Worm (Caenorhabditis elegans) whole organism, late embryonic: Measurements from ENCODE around the gene C02E7.7.
"Not testable (repeated sequence)": the region's sequence is repeated elsewhere in the genome, so short reads cannot be mapped to it uniquely, and the experiment has no call there.

Experiments
- C08G9.2 ChIP-seq: sonication (generic microtip); optimal IDR thresholded peaks from 2 replicates; lab custom pipeline; 2016; ENCODE audit warnings: mild to moderate bottlenecking, missing genetic modification characterization, moderate library complexity, missing compliant biosample characterization
- C38D4.7 ChIP-seq: fragments of 200-800 bp; sonication (Bioruptor generic); optimal IDR thresholded peaks from 2 replicates; lab custom pipeline; 2018; ENCODE audit warnings: mild to moderate bottlenecking, missing genetic modification characterization, moderate library complexity, missing compliant biosample characterization
- F13H6.1 ChIP-seq: sonication (generic microtip); optimal IDR thresholded peaks from 2 replicates; lab custom pipeline; 2016; ENCODE audit warnings: missing genetic modification characterization, missing compliant biosample characterization
- K02D7.2 ChIP-seq: sonication (generic microtip); optimal IDR thresholded peaks from 2 replicates; lab custom pipeline; 2017; ENCODE audit warnings: mild to moderate bottlenecking, missing genetic modification characterization, missing compliant biosample characterization
- T23F11.4 ChIP-seq: fragments of 200-800 bp; sonication (Bioruptor generic); optimal IDR thresholded peaks from 2 replicates; lab custom pipeline; 2018; ENCODE audit warnings: mild to moderate bottlenecking, missing genetic modification characterization, missing compliant biosample characterization
- ahr-1 ChIP-seq: sonication (generic microtip); optimal IDR thresholded peaks from 2 replicates; lab custom pipeline; 2016; ENCODE audit warnings: missing genetic modification characterization, missing compliant biosample characterization
- ceh-14 ChIP-seq: sonication (generic microtip); optimal IDR thresholded peaks from 2 replicates; lab custom pipeline; 2016; ENCODE audit warnings: missing genotype, missing genetic modification characterization, missing compliant biosample characterization
- ceh-2 ChIP-seq: sonication (generic microtip); optimal IDR thresholded peaks from 2 replicates; lab custom pipeline; 2016; ENCODE audit warnings: missing genotype, missing genetic modification characterization, missing compliant biosample characterization
- ceh-22 ChIP-seq: sonication (generic microtip); optimal IDR thresholded peaks from 2 replicates; lab custom pipeline; 2017; ENCODE audit warnings: missing biosample characterization, missing genetic modification characterization
- ceh-30 ChIP-seq: fragments of 150-350 bp; optimal IDR thresholded peaks from 2 replicates; lab custom pipeline; 2014; ENCODE audit warnings: missing biosample characterization, missing genetic modification characterization
- ceh-31 ChIP-seq: sonication (generic microtip); optimal IDR thresholded peaks from 2 replicates; lab custom pipeline; 2016; ENCODE audit warnings: missing genetic modification characterization, missing compliant biosample characterization
- ceh-6 ChIP-seq: fragments of 200-800 bp; sonication (Bioruptor generic); optimal IDR thresholded peaks from 2 replicates; lab custom pipeline; 2018; ENCODE audit warnings: mild to moderate bottlenecking, missing genetic modification characterization, missing compliant biosample characterization
- che-1 ChIP-seq: sonication (generic microtip); optimal IDR thresholded peaks from 2 replicates; lab custom pipeline; 2016; ENCODE audit warnings: mild to moderate bottlenecking, missing genetic modification characterization, missing compliant biosample characterization
- dve-1 ChIP-seq: sonication (generic microtip); optimal IDR thresholded peaks from 2 replicates; lab custom pipeline; 2017; ENCODE audit warnings: antibody characterized with exemption, mild to moderate bottlenecking, missing genetic modification characterization, missing compliant biosample characterization
- elt-2 ChIP-seq: sonication (generic microtip); optimal IDR thresholded peaks from 2 replicates; lab custom pipeline; 2016; ENCODE audit warnings: missing genetic modification reagents, missing genetic modification characterization, missing compliant biosample characterization
- fkh-10 ChIP-seq: fragments of 150-350 bp; optimal IDR thresholded peaks from 2 replicates; lab custom pipeline; 2014; ENCODE audit warnings: missing biosample characterization, missing genetic modification reagents, missing genetic modification characterization
- fkh-6 ChIP-seq: sonication (generic microtip); optimal IDR thresholded peaks from 2 replicates; lab custom pipeline; 2016; ENCODE audit warnings: missing genetic modification characterization, missing compliant biosample characterization
- hlh-6 ChIP-seq: sonication (generic microtip); optimal IDR thresholded peaks from 2 replicates; lab custom pipeline; 2016; ENCODE audit warnings: missing genotype, missing genetic modification characterization, missing compliant biosample characterization
- hlh-8 ChIP-seq: sonication (generic microtip); optimal IDR thresholded peaks from 2 replicates; lab custom pipeline; 2016; ENCODE audit warnings: missing genotype, missing genetic modification characterization, missing compliant biosample characterization
- lim-6 ChIP-seq: sonication (generic microtip); optimal IDR thresholded peaks from 2 replicates; lab custom pipeline; 2016; ENCODE audit warnings: missing genetic modification characterization, missing compliant biosample characterization
- nfya-1 ChIP-seq: sonication (generic microtip); optimal IDR thresholded peaks from 2 replicates; lab custom pipeline; 2017; ENCODE audit warnings: missing genetic modification characterization, mild to moderate bottlenecking, missing compliant biosample characterization, antibody characterized with exemption, moderate library complexity
- nhr-11 ChIP-seq: fragments of 150-350 bp; optimal IDR thresholded peaks from 2 replicates; lab custom pipeline; 2014; ENCODE audit warnings: missing biosample characterization, missing genetic modification characterization
- npax-4 ChIP-seq: sonication (generic microtip); optimal IDR thresholded peaks from 2 replicates; lab custom pipeline; 2016; ENCODE audit warnings: missing genetic modification characterization, missing compliant biosample characterization
- odd-2 ChIP-seq: sonication (generic microtip); optimal IDR thresholded peaks from 2 replicates; lab custom pipeline; 2017; ENCODE audit warnings: antibody characterized with exemption, mild to moderate bottlenecking, missing genetic modification characterization, missing compliant biosample characterization
- pha-4 ChIP-seq: fragments of 150-350 bp; optimal IDR thresholded peaks from 2 replicates; lab custom pipeline; 2018; ENCODE audit warnings: missing biosample characterization, missing genetic modification reagents, missing genetic modification characterization
- rnt-1 ChIP-seq: sonication (generic microtip); optimal IDR thresholded peaks from 2 replicates; lab custom pipeline; 2016; ENCODE audit warnings: missing genetic modification characterization, missing compliant biosample characterization
- sdc-2 ChIP-seq: sonication (generic microtip); optimal IDR thresholded peaks from 2 replicates; lab custom pipeline; 2016; ENCODE audit warnings: missing genotype, missing genetic modification characterization, missing compliant biosample characterization
- sox-4 ChIP-seq: sonication (generic microtip); optimal IDR thresholded peaks from 2 replicates; lab custom pipeline; 2017; ENCODE audit warnings: mild to moderate bottlenecking, missing genetic modification characterization, inconsistent platforms, missing compliant biosample characterization
- syd-9 ChIP-seq: sonication (generic microtip); optimal IDR thresholded peaks from 2 replicates; lab custom pipeline; 2016; ENCODE audit warnings: mild to moderate bottlenecking, missing genetic modification characterization, moderate library complexity, missing compliant biosample characterization
- tbx-7 ChIP-seq: sonication (generic microtip); optimal IDR thresholded peaks from 2 replicates; lab custom pipeline; 2016; ENCODE audit warnings: missing genotype, missing genetic modification characterization, missing compliant biosample characterization
- ztf-16 ChIP-seq: sonication (generic microtip); optimal IDR thresholded peaks from 2 replicates; lab custom pipeline; 2017; ENCODE audit warnings: missing genetic modification characterization, missing compliant biosample characterization

The C02E7.7 gene

ce11 chrV:4905953-4906352 lies 12.4 kb downstream of the C02E7.7 start, which contains the start of gene ugt-14:
ugt-14 (plus strand) TSS chrV:4906253.
- TF ChIP-seq ceh-31 (tag; lab: Kevin White, UChicago) (no peak), syd-9 (tag; lab: Kevin White, UChicago) (no peak), pha-4 (tag; lab: Kevin White, UChicago) (no peak), lim-6 (no peak), C38D4.7 (GFP tag; lab: Kevin White, UChicago) (no peak), F13H6.1 (tag; lab: Kevin White, UChicago) (no peak), ceh-14 (no peak), ahr-1 (no peak), tbx-7 (tag; lab: Kevin White, UChicago) (no peak), npax-4 (tag; lab: Kevin White, UChicago) (no peak), nfya-1 (no peak), dve-1 (tag; lab: Kevin White, UChicago) (no peak), K02D7.2 (tag; lab: Kevin White, UChicago) (no peak), hlh-8 (tag; lab: Kevin White, UChicago) (no peak), hlh-6 (no peak)

- TF ChIP-seq C38D4.7 (GFP tag; lab: Kevin White, UChicago), result no peak
- TF ChIP-seq tbx-7 (tag; lab: Kevin White, UChicago), result no peak
- no peak for TF ChIP-seq nhr-11 (tag; lab: Kevin White, UChicago)
- TF ChIP-seq elt-2 (tag; lab: Kevin White, UChicago), result no peak
- TF ChIP-seq rnt-1 (tag; lab: Kevin White, UChicago), result no peak
- no peak for TF ChIP-seq C08G9.2 (tag; lab: Kevin White, UChicago)
- TF ChIP-seq ceh-6 (GFP tag; lab: Kevin White, UChicago), result no peak
- TF ChIP-seq sox-4, result no peak
- no peak for TF ChIP-seq ztf-16 (tag; lab: Kevin White, UChicago)
- no peak for TF ChIP-seq fkh-6 (tag; lab: Kevin White, UChicago)
Measured at ce11 chrV:4903696-4904095, 14.7 kb downstream of the C02E7.7 start, which contains the start of gene ugt-8. ugt-8 (plus strand) TSS chrV:4903930.

- TF ChIP-seq sdc-2, result no peak
Measured at ce11 chrV:4901074-4901473, 17.3 kb downstream of the C02E7.7 start, which contains the start of gene ugt-67. ugt-67 (plus strand) TSS chrV:4901374.

ce11 chrV:4900020-4900419 lies 18.4 kb downstream of the C02E7.7 start, which contains the start of gene ugt-10:
ugt-10 (minus strand) TSS chrV:4900120.
- not testable (repeated sequence) for TF ChIP-seq che-1, dve-1, odd-2 (tag; lab: Kevin White, UChicago)
- TF ChIP-seq, all 69 proteins: peak for 0; not testable (repeated sequence) for 69

ce11 chrV:4895744-4896143 lies 22.6 kb downstream of the C02E7.7 start, which contains the start of gene ugt-9:
ugt-9 (plus strand) TSS chrV:4896048.
- TF ChIP-seq T23F11.4 (no peak), elt-2 (tag; lab: Kevin White, UChicago) (peak; percentile 62)
- TF ChIP-seq, all 69 proteins: peak for 1

- TF ChIP-seq fkh-10 (GFP tag; lab: Kevin White, UChicago) (no peak), ceh-22 (tag; lab: Kevin White, UChicago) (no peak), ceh-2 (tag; lab: Kevin White, UChicago) (no peak), ceh-30 (tag; lab: Kevin White, UChicago) (no peak), syd-9 (tag; lab: Kevin White, UChicago) (no peak)
Measured at ce11 chrV:4894971-4895370, 23.4 kb downstream of the C02E7.7 start, which contains the start of gene ugt-11. ugt-11 (minus strand) TSS chrV:4895071.
